Fruit fly (Drosophila melanogaster) whole organism, embryonic: ENCODE data around the gene wam.

ENCODE experiments used
- BtbVII ChIP-seq: fragments of 200-800 bp; sonication (Bioruptor generic); optimal IDR thresholded peaks from 3 replicates; lab custom pipeline; 2017; ENCODE audit warnings: missing biosample characterization, mild to moderate bottlenecking, missing genetic modification characterization
- CG12391 ChIP-seq: fragments of 200-800 bp; sonication (Bioruptor generic); optimal IDR thresholded peaks from 3 replicates; lab custom pipeline; 2018; ENCODE audit warnings: missing biosample characterization, mild to moderate bottlenecking, missing genetic modification characterization, moderate library complexity
- CG12744 ChIP-seq: fragments of 200-800 bp; sonication (Bioruptor generic); optimal IDR thresholded peaks from 2 replicates; lab custom pipeline; 2016; ENCODE audit warnings: missing biosample characterization, missing genetic modification characterization
- CG12769 ChIP-seq: fragments of 200-800 bp; sonication (Bioruptor generic); optimal IDR thresholded peaks from 2 replicates; lab custom pipeline; 2019; ENCODE audit warnings: missing biosample characterization, mild to moderate bottlenecking, missing genetic modification characterization, moderate library complexity
- CG15269 ChIP-seq: fragments of 200-800 bp; sonication (Bioruptor generic); optimal IDR thresholded peaks from 2 replicates; lab custom pipeline; 2018; ENCODE audit warnings: missing biosample characterization, mild to moderate bottlenecking, missing genetic modification characterization, moderate library complexity
- CG16779 ChIP-seq: fragments of 200-800 bp; sonication (Bioruptor generic); IDR thresholded peaks from 2 replicates; pipeline ENCODE4 v1.3.6; 2022; ENCODE audit warnings: missing biosample characterization, missing genetic modification characterization
- CG17328 ChIP-seq: fragments of 200-800 bp; sonication (Bioruptor generic); IDR thresholded peaks from 2 replicates; pipeline ENCODE4 v1.3.6; 2022; ENCODE audit warnings: missing biosample characterization, missing genetic modification characterization
- CG17361 ChIP-seq: fragments of 200-800 bp; sonication (Bioruptor generic); IDR thresholded peaks from 3 replicates; pipeline ENCODE4 v1.3.6; 2022; ENCODE audit warnings: missing biosample characterization, missing genetic modification characterization
- CG2678 ChIP-seq: fragments of 200-800 bp; sonication (Bioruptor generic); optimal IDR thresholded peaks from 3 replicates; lab custom pipeline; 2019; ENCODE audit warnings: missing biosample characterization, mild to moderate bottlenecking, missing genetic modification characterization, moderate library complexity
- CG30020 ChIP-seq: fragments of 200-800 bp; optimal IDR thresholded peaks from 2 replicates; lab custom pipeline; 2019; ENCODE audit warnings: missing biosample characterization, mild to moderate bottlenecking, missing genetic modification characterization, moderate library complexity
- CG34422 ChIP-seq: fragments of 200-800 bp; sonication (Bioruptor generic); IDR thresholded peaks from 3 replicates; pipeline ENCODE4 v1.3.6; 2022; ENCODE audit warnings: missing biosample characterization, missing genetic modification characterization
- CG42726 ChIP-seq: fragments of 200-800 bp; sonication (Bioruptor generic); IDR thresholded peaks from 2 replicates; pipeline ENCODE4 v1.3.6; 2022; ENCODE audit warnings: missing biosample characterization, missing genetic modification characterization; ENCODE audit not compliant: partially characterized antibody
- CG6689 ChIP-seq: fragments of 200-800 bp; sonication (Bioruptor generic); IDR thresholded peaks from 2 replicates; pipeline ENCODE4 v1.3.6; 2022; ENCODE audit warnings: missing biosample characterization, missing genetic modification characterization
- CG6765 ChIP-seq: fragments of 200-800 bp; sonication (Bioruptor generic); optimal IDR thresholded peaks from 3 replicates; lab custom pipeline; 2017; ENCODE audit warnings: missing biosample characterization, mild to moderate bottlenecking, missing genetic modification characterization
- CG6854 ChIP-seq: fragments of 200-800 bp; sonication (Bioruptor generic); optimal IDR thresholded peaks from 3 replicates; lab custom pipeline; 2017; ENCODE audit warnings: missing biosample characterization, mild to moderate bottlenecking, missing genetic modification characterization
- CG7556 ChIP-seq: fragments of 200-800 bp; sonication (Bioruptor generic); optimal IDR thresholded peaks from 2 replicates; lab custom pipeline; 2017; ENCODE audit warnings: missing biosample characterization, mild to moderate bottlenecking, missing genetic modification characterization
- CG8290 ChIP-seq, 3 experiments: fragments of 200-800 bp; sonication (Bioruptor generic); optimal IDR thresholded peaks; 2 replicates each; lab custom pipeline; 2016 to 2019; ENCODE audit warnings: missing biosample characterization in 3 of 3, missing genetic modification characterization in 3 of 3, mild to moderate bottlenecking in 2 of 3, moderate library complexity in 1 of 3
- Dll ChIP-seq: fragments of 200-800 bp; sonication (Bioruptor generic); IDR thresholded peaks from 4 replicates; pipeline ENCODE4 v1.3.6; 2022; ENCODE audit warnings: missing biosample characterization, missing genetic modification characterization; ENCODE audit not compliant: partially characterized antibody
- Ets97D ChIP-seq: fragments of 200-800 bp; sonication (Bioruptor generic); optimal IDR thresholded peaks from 3 replicates; lab custom pipeline; 2016; ENCODE audit warnings: missing biosample characterization, missing genetic modification characterization
- HLH4C ChIP-seq: fragments of 200-800 bp; sonication (Bioruptor generic); IDR thresholded peaks from 3 replicates; pipeline ENCODE4 v1.3.6; 2022; ENCODE audit warnings: missing biosample characterization, missing genetic modification characterization; ENCODE audit not compliant: partially characterized antibody
- HmgZ ChIP-seq: fragments of 200-800 bp; sonication (Bioruptor generic); optimal IDR thresholded peaks from 2 replicates; lab custom pipeline; 2018; ENCODE audit warnings: missing biosample characterization, mild to moderate bottlenecking, missing genetic modification characterization
- Hr3 ChIP-seq: fragments of 200-800 bp; sonication (Bioruptor generic); optimal IDR thresholded peaks from 3 replicates; lab custom pipeline; 2016; ENCODE audit warnings: missing biosample characterization, missing genetic modification characterization
- Lhr ChIP-seq: fragments of 200-800 bp; sonication (Bioruptor generic); optimal IDR thresholded peaks from 3 replicates; lab custom pipeline; 2017; ENCODE audit warnings: mild to moderate bottlenecking, missing biosample characterization, missing genetic modification reagents, missing genetic modification characterization
- MTF-1 ChIP-seq: fragments of 200-800 bp; sonication (Bioruptor generic); optimal IDR thresholded peaks from 2 replicates; lab custom pipeline; 2018; ENCODE audit warnings: missing biosample characterization, mild to moderate bottlenecking, missing genetic modification characterization, borderline replicate concordance
- Myb ChIP-seq: fragments of 200-800 bp; sonication (Bioruptor generic); optimal IDR thresholded peaks from 2 replicates; lab custom pipeline; 2016; ENCODE audit warnings: missing biosample characterization, missing genetic modification characterization
- NFAT ChIP-seq: fragments of 200-800 bp; sonication (Bioruptor generic); IDR thresholded peaks from 2 replicates; pipeline ENCODE4 v1.3.6; 2022; ENCODE audit warnings: missing biosample characterization, missing genetic modification characterization
- Oli ChIP-seq: fragments of 200-800 bp; sonication (Bioruptor generic); optimal IDR thresholded peaks from 2 replicates; lab custom pipeline; 2018; ENCODE audit warnings: missing biosample characterization, mild to moderate bottlenecking, missing genetic modification characterization, moderate library complexity
- Pdp1 ChIP-seq, 2 experiments: fragments of 200-800 bp; sonication (Bioruptor generic); optimal IDR thresholded peaks; 3 replicates each; lab custom pipeline; 2016; ENCODE audit warnings: missing biosample characterization in 2 of 2, missing genetic modification characterization in 2 of 2, mild to moderate bottlenecking in 1 of 2, moderate library complexity in 1 of 2
- Spps ChIP-seq: fragments of 200-800 bp; sonication (Bioruptor generic); optimal IDR thresholded peaks from 2 replicates; lab custom pipeline; 2018; ENCODE audit warnings: missing biosample characterization, mild to moderate bottlenecking, missing genetic modification characterization
- Taf1 ChIP-seq: fragments of 200-800 bp; sonication (Bioruptor generic); IDR thresholded peaks from 2 replicates; pipeline ENCODE4 v1.3.6; 2022; ENCODE audit warnings: missing biosample characterization, missing genetic modification characterization
- Trl ChIP-seq, 3 experiments: fragments of >200 bp in 2 of 3; fragments of 200-800 bp in 1 of 3; sonication (Bioruptor generic) in 1 of 3; optimal IDR thresholded peaks; 2 replicates in 1 of 3; 3 replicates in 2 of 3; lab custom pipeline; 2016 to 2017; ENCODE audit warnings: missing biosample characterization in 1 of 3, missing genetic modification characterization in 1 of 3
- Usf ChIP-seq: fragments of 200-800 bp; sonication (Bioruptor generic); optimal IDR thresholded peaks from 2 replicates; lab custom pipeline; 2017; ENCODE audit warnings: missing genotype, missing biosample characterization, missing genetic modification characterization
- btn ChIP-seq: fragments of 200-800 bp; sonication (Bioruptor generic); optimal IDR thresholded peaks from 2 replicates; lab custom pipeline; 2016; ENCODE audit warnings: missing biosample characterization, missing genetic modification characterization
- chinmo ChIP-seq: fragments of 200-800 bp; sonication (Bioruptor generic); IDR thresholded peaks from 4 replicates; pipeline ENCODE4 v1.3.6; 2022; ENCODE audit warnings: missing biosample characterization, missing genetic modification characterization; ENCODE audit not compliant: partially characterized antibody
- crc ChIP-seq: fragments of 200-800 bp; sonication (Bioruptor generic); optimal IDR thresholded peaks from 2 replicates; lab custom pipeline; 2016; ENCODE audit warnings: missing biosample characterization, missing genetic modification characterization
- cwo ChIP-seq: fragments of 200-800 bp; sonication (Bioruptor generic); optimal IDR thresholded peaks from 3 replicates; lab custom pipeline; 2017; ENCODE audit warnings: missing biosample characterization, missing genetic modification characterization, mild to moderate bottlenecking, moderate library complexity, missing genetic modification reagents
- ems ChIP-seq: fragments of 200-800 bp; sonication (Bioruptor generic); optimal IDR thresholded peaks from 3 replicates; lab custom pipeline; 2016; ENCODE audit warnings: missing biosample characterization, missing genetic modification characterization
- fd102C ChIP-seq: fragments of 200-800 bp; sonication (Bioruptor generic); optimal IDR thresholded peaks from 2 replicates; lab custom pipeline; 2018; ENCODE audit warnings: missing biosample characterization, mild to moderate bottlenecking, missing genetic modification characterization, moderate library complexity
- fu2 ChIP-seq: fragments of 200-800 bp; sonication (Bioruptor generic); optimal IDR thresholded peaks from 2 replicates; lab custom pipeline; 2016; ENCODE audit warnings: missing biosample characterization, missing genetic modification characterization
- gsb ChIP-seq: fragments of 200-800 bp; sonication (Bioruptor generic); IDR thresholded peaks from 2 replicates; pipeline ENCODE4 v1.3.6; 2022; ENCODE audit warnings: missing biosample characterization, missing genetic modification characterization
- jigr1 ChIP-seq: fragments of 200-800 bp; sonication (Bioruptor generic); IDR thresholded peaks from 3 replicates; pipeline ENCODE4 v1.3.6; 2022; ENCODE audit warnings: missing biosample characterization, missing genetic modification characterization
- klu ChIP-seq: fragments of 200-800 bp; sonication (Bioruptor generic); IDR thresholded peaks from 2 replicates; pipeline ENCODE4 v1.3.6; 2022; ENCODE audit warnings: missing biosample characterization, missing genetic modification characterization
- lilli ChIP-seq: fragments of 200-800 bp; sonication (Bioruptor generic); optimal IDR thresholded peaks from 3 replicates; lab custom pipeline; 2016; ENCODE audit warnings: missing biosample characterization, missing genetic modification characterization
- org-1 ChIP-seq: fragments of 200-800 bp; sonication (Bioruptor generic); optimal IDR thresholded peaks from 2 replicates; lab custom pipeline; 2017; ENCODE audit warnings: missing biosample characterization, missing genetic modification characterization
- pho ChIP-seq: fragments of 200-800 bp; sonication (Bioruptor generic); optimal IDR thresholded peaks from 2 replicates; lab custom pipeline; 2016; ENCODE audit warnings: missing biosample characterization, missing genetic modification characterization
- pros ChIP-seq: fragments of 200-800 bp; sonication (Bioruptor generic); optimal IDR thresholded peaks from 3 replicates; lab custom pipeline; 2019; ENCODE audit warnings: missing biosample characterization, mild to moderate bottlenecking, missing genetic modification characterization, moderate library complexity
- sim ChIP-seq: fragments of 200-800 bp; sonication (Bioruptor generic); IDR thresholded peaks from 2 replicates; pipeline ENCODE4 v1.3.6; 2022; ENCODE audit warnings: missing biosample characterization, missing genetic modification characterization
- tap ChIP-seq: fragments of 200-800 bp; optimal IDR thresholded peaks from 3 replicates; lab custom pipeline; 2019; ENCODE audit warnings: missing biosample characterization, mild to moderate bottlenecking, missing genetic modification characterization, moderate library complexity
- zfh1 ChIP-seq: fragments of 200-800 bp; sonication (Bioruptor generic); IDR thresholded peaks from 3 replicates; pipeline ENCODE4 v1.3.6; 2022; ENCODE audit warnings: missing biosample characterization, missing genetic modification characterization

wam gene

dm6 chr3R:23257986-23258427 is 29.8 kb downstream of the wam start, which contains the start of the genes wda and Pex11c (continued):
- TF ChIP-seq Pdp1 (GFP tag; optimal IDR thresholded peaks at IDR 0.05; lab: Kevin White, UChicago): peak in 1 of 2 experiments; percentile 2
- TF ChIP-seq CG12769 (tag; lab: Kevin White, UChicago): no peak
- TF ChIP-seq Taf1 (GFP tag; lab: Robert Waterston, UW): peak; percentile 46
- peak; percentile 66 for TF ChIP-seq Spps (tag; lab: Kevin White, UChicago)
- TF ChIP-seq CG6765: peak; percentile 65
- peak; percentile 95 for TF ChIP-seq CG17361 (GFP tag; lab: Robert Waterston, UW)
- TF ChIP-seq Usf (GFP tag; lab: Kevin White, UChicago): peak; percentile 70
- peak; percentile 77 for TF ChIP-seq lilli (GFP tag; lab: Kevin White, UChicago)
- TF ChIP-seq sim (GFP tag; lab: Robert Waterston, UW): no peak
- TF ChIP-seq MTF-1: no peak
- peak; percentile 92 for TF ChIP-seq CG2678 (tag; lab: Kevin White, UChicago)
- no peak for TF ChIP-seq pros (GFP tag; lab: Kevin White, UChicago)
- TF ChIP-seq CG42726 (GFP tag; lab: Robert Waterston, UW): peak; percentile 41; the same call in 1 of the 2 replicates
- TF ChIP-seq Oli: peak; percentile 88
- peak; percentile 85 for TF ChIP-seq CG17328 (GFP tag; lab: Robert Waterston, UW)
- TF ChIP-seq zfh1: peak; percentile 88
- TF ChIP-seq crc (GFP tag; lab: Kevin White, UChicago): no peak
- no peak for TF ChIP-seq fu2 (GFP tag; lab: Kevin White, UChicago)
- peak; percentile 89 for TF ChIP-seq CG6689 (GFP tag; lab: Robert Waterston, UW)
- TF ChIP-seq chinmo (GFP tag; lab: Robert Waterston, UW): no peak
- peak; percentile 73 for TF ChIP-seq cwo (GFP tag; lab: Kevin White, UChicago)
- TF ChIP-seq tap (tag; lab: Kevin White, UChicago): peak; percentile 70
- no peak for TF ChIP-seq Trl (optimal IDR thresholded peaks at IDR 0.05; lab: Kevin White, UChicago)
- peak; percentile 8 for TF ChIP-seq Trl (GFP tag; optimal IDR thresholded peaks at IDR 0.05; lab: Kevin White, UChicago)
- TF ChIP-seq CG16779 (GFP tag; lab: Robert Waterston, UW): no peak
- TF ChIP-seq ems (GFP tag; lab: Kevin White, UChicago): peak; percentile 35
- peak; percentile 53 for TF ChIP-seq CG6854
- peak; percentile 30 for TF ChIP-seq CG8290 (GFP tag; optimal IDR thresholded peaks at IDR 0.05; lab: Kevin White, UChicago)
- no peak for TF ChIP-seq CG8290 (tag; optimal IDR thresholded peaks at IDR 0.05; lab: Kevin White, UChicago)
- TF ChIP-seq BtbVII: peak; percentile 17
- peak; percentile 35 for TF ChIP-seq Lhr (GFP tag; lab: Kevin White, UChicago)
- TF ChIP-seq pho: no peak
- TF ChIP-seq klu: peak; percentile 80; the same call in 1 of the 2 replicates
- TF ChIP-seq CG12391: peak; percentile 98
- peak; percentile 53; the same call in 1 of the 3 replicates for TF ChIP-seq jigr1 (GFP tag; lab: Robert Waterston, UW)
- no peak for TF ChIP-seq btn
- peak; percentile 92 for TF ChIP-seq CG7556 (GFP tag; lab: Kevin White, UChicago)
- no peak for TF ChIP-seq Myb
- no peak for TF ChIP-seq Ets97D (GFP tag; lab: Kevin White, UChicago)
- peak; percentile 93 for TF ChIP-seq CG34422 (GFP tag; lab: Robert Waterston, UW)
- peak; percentile 79 for TF ChIP-seq Dll (GFP tag; lab: Robert Waterston, UW)
- peak; percentile 61; the same call in 1 of the 3 replicates for TF ChIP-seq HLH4C (GFP tag; lab: Robert Waterston, UW)
- peak; percentile 42 for TF ChIP-seq HmgZ
- TF ChIP-seq NFAT: no peak
- no peak for TF ChIP-seq CG12744 (GFP tag; lab: Kevin White, UChicago)
- TF ChIP-seq org-1: peak; percentile 55
- peak; percentile 91 for TF ChIP-seq CG15269 (tag; lab: Kevin White, UChicago)
- peak; percentile 82 for TF ChIP-seq CG30020 (tag; lab: Kevin White, UChicago)
- TF ChIP-seq Hr3 (GFP tag; lab: Kevin White, UChicago): peak; percentile 91
- TF ChIP-seq gsb (GFP tag; lab: Robert Waterston, UW): peak; percentile 71
- TF ChIP-seq fd102C: peak; percentile 59
